Fruit fly (Drosophila melanogaster): ENCODE data around the gene Coq4.

Coq4 gene

DNA sequence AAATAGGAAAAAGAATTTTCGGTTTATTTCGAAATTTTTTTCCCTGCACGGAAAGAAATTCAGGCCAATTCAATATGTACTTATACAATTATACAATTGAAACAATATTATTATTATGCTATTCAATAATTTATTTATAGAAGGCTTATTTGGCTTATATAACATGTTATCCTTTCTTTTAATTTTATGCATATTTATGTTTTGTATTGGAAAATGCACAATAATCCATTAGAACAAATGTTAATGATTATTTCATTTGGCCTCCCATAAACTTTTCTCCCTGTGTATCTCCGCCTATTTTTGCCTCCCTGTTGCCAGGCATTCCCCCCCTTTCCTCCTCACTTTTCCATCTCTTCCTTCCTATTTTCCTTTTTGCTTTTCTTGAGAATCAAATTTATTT is 14.5 kb upstream of the Coq4 start (continued):
- TF ChIP-seq CG12219 (GFP tag; optimal IDR thresholded peaks at IDR 0.05) (no peak), CG15479 (GFP tag; optimal IDR thresholded peaks at IDR 0.05) (no peak), CG8290 (GFP tag; optimal IDR thresholded peaks at IDR 0.05) (no peak), CG8290 (tag; optimal IDR thresholded peaks at IDR 0.05) (no peak), Abd-B (GFP tag; optimal IDR thresholded peaks at IDR 0.05) (no peak), CG7271 (tag; optimal IDR thresholded peaks at IDR 0.05) (no peak), wdn (GFP tag; IDR thresholded peaks at IDR 0.05) (no peak), Blimp-1 (GFP tag; optimal IDR thresholded peaks at IDR 0.05) (peak; percentile 7), disco-r (GFP tag; optimal IDR thresholded peaks at IDR 0.05) (no peak), prd (optimal IDR thresholded peaks at IDR 0.05) (no peak), prd (GFP tag; IDR thresholded peaks at IDR 0.05) (0 out of 3 replicates have a peak, but pooled peaks have one; percentile 36), Rfx (GFP tag; IDR thresholded peaks at IDR 0.05) (0 out of 2 replicates have a peak, but pooled peaks have one; percentile 17), CG2712 (tag; optimal IDR thresholded peaks at IDR 0.05) (peak; percentile 44), slp2 (GFP tag; optimal IDR thresholded peaks at IDR 0.05) (no peak), CG9437 (GFP tag; optimal IDR thresholded peaks at IDR 0.05) (no peak), Nf-YB (GFP tag; optimal IDR thresholded peaks at IDR 0.05) (no peak), bcd (GFP tag; optimal IDR thresholded peaks at IDR 0.05) (peak; percentile 36), sc (optimal IDR thresholded peaks at IDR 0.05) (no peak), sc (GFP tag; optimal IDR thresholded peaks at IDR 0.05) (no peak), CoRest (tag; optimal IDR thresholded peaks at IDR 0.05) (peak; percentile 38), Xbp1 (GFP tag; optimal IDR thresholded peaks at IDR 0.05) (peak; percentile 34), MBD-R2 (GFP tag; IDR thresholded peaks at IDR 0.05) (no peak), Tbp (GFP tag; optimal IDR thresholded peaks at IDR 0.05) (no peak), CG30403 (GFP tag; optimal IDR thresholded peaks at IDR 0.05) (peak; percentile 44), Oaz (GFP tag; IDR thresholded peaks at IDR 0.05) (no peak), CG17568 (GFP tag; optimal IDR thresholded peaks at IDR 0.05) (no peak), esg (GFP tag; conservative IDR thresholded peaks at IDR 0.05) (0 out of 2 replicates have a peak, but pooled peaks have one; percentile 7), fru (optimal IDR thresholded peaks at IDR 0.05) (no peak), CG17612 (GFP tag; IDR thresholded peaks at IDR 0.05) (no peak), CG15269 (tag; optimal IDR thresholded peaks at IDR 0.05) (peak; percentile 17), CTCF (GFP tag; optimal IDR thresholded peaks at IDR 0.05) (no peak), CG7987 (GFP tag; optimal IDR thresholded peaks at IDR 0.05) (no peak), Ets97D (GFP tag; optimal IDR thresholded peaks at IDR 0.05) (no peak), Oli (tag; optimal IDR thresholded peaks at IDR 0.05) (peak; percentile 16), E2f2 (GFP tag; IDR thresholded peaks at IDR 0.05) (no peak), CG3995 (GFP tag; optimal IDR thresholded peaks at IDR 0.05) (no peak), CG7745 (tag; optimal IDR thresholded peaks at IDR 0.05) (no peak), CG8359 (GFP tag; optimal IDR thresholded peaks at IDR 0.05; ENCODE audit: borderline replicate concordance) (no peak), CG10959 (GFP tag; IDR thresholded peaks at IDR 0.05) (no peak), pan (optimal IDR thresholded peaks at IDR 0.05) (no peak), pan (GFP tag; optimal IDR thresholded peaks at IDR 0.05 in 1 of 2, IDR thresholded peaks at IDR 0.05 in 1 of 2) (peak in 1 of 2 experiments; percentile 28), cwo (GFP tag; optimal IDR thresholded peaks at IDR 0.05) (peak; percentile 43), Taf1 (GFP tag; IDR thresholded peaks at IDR 0.05) (no peak), sima (GFP tag; optimal IDR thresholded peaks at IDR 0.05) (no peak), Hmx (GFP tag; optimal IDR thresholded peaks at IDR 0.05) (no peak), so (GFP tag; IDR thresholded peaks at IDR 0.05) (0 out of 3 replicates have a peak, but pooled peaks have one; percentile 12), CG6654 (GFP tag; optimal IDR thresholded peaks at IDR 0.05) (no peak), hbn (GFP tag; IDR thresholded peaks at IDR 0.05; ENCODE audit: partially characterized antibody) (no peak), CG18262 (tag; optimal IDR thresholded peaks at IDR 0.05) (peak; percentile 29), CG17361 (GFP tag; IDR thresholded peaks at IDR 0.05) (peak; percentile 55; the same call in 2 of the 3 replicates), CG5953 (GFP tag; IDR thresholded peaks at IDR 0.05) (no peak), CG18599 (GFP tag; optimal IDR thresholded peaks at IDR 0.05) (peak; percentile 77), CG7372 (GFP tag; IDR thresholded peaks at IDR 0.05) (no peak)
